Worm (Caenorhabditis elegans) whole organism, L3 larva: ENCODE results near the gene cth-2.

Source experiments
- R02D3.7 ChIP-seq: fragments of 150-350 bp; optimal IDR thresholded peaks from 2 replicates; lab custom pipeline; 2014; ENCODE audit warnings: missing biosample characterization, missing genetic modification characterization
- ZK546.5 ChIP-seq: sonication (generic microtip); optimal IDR thresholded peaks from 2 replicates; lab custom pipeline; 2017; ENCODE audit warnings: missing biosample characterization, missing genetic modification characterization
- aly-2 ChIP-seq: fragments of 150-350 bp; optimal IDR thresholded peaks from 2 replicates; lab custom pipeline; 2014; ENCODE audit warnings: missing biosample characterization, missing genetic modification characterization
- ama-1 ChIP-seq: fragments of 150-350 bp; optimal IDR thresholded peaks from 2 replicates; lab custom pipeline; 2018
- ceh-16 ChIP-seq: sonication (generic microtip); optimal IDR thresholded peaks from 2 replicates; lab custom pipeline; 2017; ENCODE audit warnings: missing biosample characterization, missing genetic modification characterization
- ceh-28 ChIP-seq: fragments of 150-350 bp; optimal IDR thresholded peaks from 2 replicates; lab custom pipeline; 2014; ENCODE audit warnings: missing biosample characterization, missing genetic modification reagents, missing genetic modification characterization
- ceh-82 ChIP-seq: fragments of 150-350 bp; optimal IDR thresholded peaks from 2 replicates; lab custom pipeline; 2014; ENCODE audit warnings: missing biosample characterization, missing genetic modification characterization
- ceh-9 ChIP-seq: sonication (generic microtip); optimal IDR thresholded peaks from 2 replicates; lab custom pipeline; 2018; ENCODE audit warnings: missing biosample characterization, missing genetic modification characterization
- daf-12 ChIP-seq: fragments of 150-350 bp; optimal IDR thresholded peaks from 2 replicates; lab custom pipeline; 2014; ENCODE audit warnings: missing biosample characterization, missing genetic modification reagents, missing genetic modification characterization
- egl-27 ChIP-seq: sonication (generic microtip); optimal IDR thresholded peaks from 4 replicates; lab custom pipeline; 2017; ENCODE audit warnings: missing biosample characterization, missing genetic modification reagents, missing genetic modification characterization
- egl-5 ChIP-seq: fragments of 150-350 bp; optimal IDR thresholded peaks from 2 replicates; lab custom pipeline; 2017; ENCODE audit warnings: missing biosample characterization, missing genetic modification reagents, missing genetic modification characterization, inconsistent platforms
- elt-1 ChIP-seq: fragments of 150-350 bp; optimal IDR thresholded peaks from 2 replicates; lab custom pipeline; 2014; ENCODE audit warnings: missing biosample characterization, missing genetic modification characterization
- elt-2 ChIP-seq: sonication (generic microtip); optimal IDR thresholded peaks from 2 replicates; lab custom pipeline; 2016; ENCODE audit warnings: missing genetic modification reagents, mild to moderate bottlenecking, missing genetic modification characterization, missing compliant biosample characterization
- elt-3 ChIP-seq, 3 experiments: fragments of 150-350 bp in 1 of 3; sonication (generic microtip) in 2 of 3; optimal IDR thresholded peaks; 2 replicates in 2 of 3; 4 replicates in 1 of 3; lab custom pipeline; 2014 to 2017; ENCODE audit warnings: missing biosample characterization in 3 of 3, missing genetic modification characterization in 3 of 3
- eor-1 ChIP-seq, 2 experiments: fragments of 150-350 bp; optimal IDR thresholded peaks; 2 replicates each; lab custom pipeline; 2014 to 2018; ENCODE audit warnings: missing biosample characterization in 2 of 2, missing genetic modification characterization in 2 of 2
- fkh-10 ChIP-seq: sonication (generic microtip); optimal IDR thresholded peaks from 2 replicates; lab custom pipeline; 2017; ENCODE audit warnings: missing biosample characterization, missing genetic modification reagents, missing genetic modification characterization
- fkh-2 ChIP-seq: fragments of 150-350 bp; optimal IDR thresholded peaks from 2 replicates; lab custom pipeline; 2014; ENCODE audit warnings: missing biosample characterization, missing genetic modification reagents, missing genetic modification characterization
- fos-1 ChIP-seq: fragments of 150-350 bp; optimal IDR thresholded peaks from 2 replicates; lab custom pipeline; 2014; ENCODE audit warnings: missing biosample characterization, missing genetic modification characterization
- hmg-11 ChIP-seq: sonication (generic microtip); optimal IDR thresholded peaks from 2 replicates; lab custom pipeline; 2016; ENCODE audit warnings: missing genetic modification characterization, missing compliant biosample characterization
- jun-1 ChIP-seq: fragments of 150-350 bp; optimal IDR thresholded peaks from 2 replicates; lab custom pipeline; 2014; ENCODE audit warnings: missing biosample characterization, missing genetic modification reagents, missing genetic modification characterization
- lin-15B ChIP-seq: fragments of 150-350 bp; optimal IDR thresholded peaks from 2 replicates; lab custom pipeline; 2014; ENCODE audit warnings: missing biosample characterization, missing genetic modification characterization
- lin-39 ChIP-seq: fragments of 150-350 bp; optimal IDR thresholded peaks from 2 replicates; lab custom pipeline; 2018; ENCODE audit warnings: missing biosample characterization, missing genetic modification reagents, missing genetic modification characterization
- lsy-12 ChIP-seq: sonication (generic microtip); optimal IDR thresholded peaks from 2 replicates; lab custom pipeline; 2016; ENCODE audit warnings: mild to moderate bottlenecking, missing genetic modification characterization, missing compliant biosample characterization
- mdl-1 ChIP-seq: fragments of 150-350 bp; optimal IDR thresholded peaks from 2 replicates; lab custom pipeline; 2014; ENCODE audit warnings: missing biosample characterization, missing genetic modification characterization
- mml-1 ChIP-seq: fragments of 150-350 bp; sonication (generic microtip); optimal IDR thresholded peaks from 3 replicates; lab custom pipeline; 2014; ENCODE audit warnings: missing biosample characterization, missing genetic modification characterization
- nfya-1 ChIP-seq: sonication (generic microtip); optimal IDR thresholded peaks from 2 replicates; lab custom pipeline; 2017; ENCODE audit warnings: missing genetic modification characterization, mild to moderate bottlenecking, missing compliant biosample characterization, antibody characterized with exemption, moderate library complexity; ENCODE audit not compliant: insufficient read depth
- nhr-11 ChIP-seq: fragments of 150-350 bp; optimal IDR thresholded peaks from 2 replicates; lab custom pipeline; 2014; ENCODE audit warnings: missing biosample characterization, missing genetic modification characterization
- nhr-12 ChIP-seq: fragments of 150-350 bp; optimal IDR thresholded peaks from 2 replicates; lab custom pipeline; 2014; ENCODE audit warnings: missing biosample characterization, missing genetic modification characterization
- nhr-23 ChIP-seq: fragments of 150-350 bp; optimal IDR thresholded peaks from 2 replicates; lab custom pipeline; 2014; ENCODE audit warnings: missing biosample characterization, missing genetic modification reagents, missing genetic modification characterization
- nhr-237 ChIP-seq: fragments of 150-350 bp; optimal IDR thresholded peaks from 2 replicates; lab custom pipeline; 2014; ENCODE audit warnings: missing biosample characterization, missing genetic modification characterization
- nhr-25 ChIP-seq: sonication (generic microtip); optimal IDR thresholded peaks from 2 replicates; lab custom pipeline; 2017; ENCODE audit warnings: missing biosample characterization, missing genetic modification characterization
- nhr-28 ChIP-seq: fragments of 150-350 bp; optimal IDR thresholded peaks from 2 replicates; lab custom pipeline; 2014; ENCODE audit warnings: missing biosample characterization, missing genetic modification characterization
- nhr-43 ChIP-seq: sonication (generic microtip); optimal IDR thresholded peaks from 2 replicates; lab custom pipeline; 2016; ENCODE audit warnings: mild to moderate bottlenecking, missing genetic modification characterization, missing compliant biosample characterization; ENCODE audit not compliant: poor library complexity, severe bottlenecking
- nhr-67 ChIP-seq: fragments of 150-350 bp; optimal IDR thresholded peaks from 2 replicates; lab custom pipeline; 2014; ENCODE audit warnings: missing biosample characterization, missing genetic modification characterization
- nhr-76 ChIP-seq: fragments of 150-350 bp; sonication (generic microtip); optimal IDR thresholded peaks from 5 replicates; lab custom pipeline; 2014; ENCODE audit warnings: missing biosample characterization, missing genetic modification characterization
- nhr-77 ChIP-seq: fragments of 150-350 bp; optimal IDR thresholded peaks from 2 replicates; lab custom pipeline; 2014; ENCODE audit warnings: missing biosample characterization, missing genetic modification characterization
- pha-4 ChIP-seq: fragments of 150-350 bp; optimal IDR thresholded peaks from 2 replicates; lab custom pipeline; 2014; ENCODE audit warnings: missing biosample characterization, missing genetic modification reagents, missing genetic modification characterization
- pqm-1 ChIP-seq: fragments of 150-350 bp; optimal IDR thresholded peaks from 2 replicates; lab custom pipeline; 2017; ENCODE audit warnings: missing biosample characterization, missing genetic modification characterization, inconsistent platforms
- sea-2 ChIP-seq: fragments of 150-350 bp; sonication (generic microtip); optimal IDR thresholded peaks from 4 replicates; lab custom pipeline; 2014; ENCODE audit warnings: missing biosample characterization, missing genetic modification reagents, missing genetic modification characterization
- skn-1 ChIP-seq: fragments of 150-350 bp; optimal IDR thresholded peaks from 2 replicates; lab custom pipeline; 2014; ENCODE audit warnings: missing biosample characterization, missing genetic modification characterization
- snpc-4 ChIP-seq: fragments of 150-350 bp; optimal IDR thresholded peaks from 2 replicates; lab custom pipeline; 2014; ENCODE audit warnings: missing biosample characterization, missing genetic modification characterization
- tbx-2 ChIP-seq: sonication (generic microtip); optimal IDR thresholded peaks from 2 replicates; lab custom pipeline; 2016; ENCODE audit warnings: mild to moderate bottlenecking, missing genetic modification characterization, missing compliant biosample characterization
- unc-39 ChIP-seq: sonication (generic microtip); optimal IDR thresholded peaks from 4 replicates; lab custom pipeline; 2017; ENCODE audit warnings: missing biosample characterization, missing genetic modification characterization
- unc-62 ChIP-seq: fragments of 150-350 bp; sonication (generic microtip); optimal IDR thresholded peaks from 4 replicates; lab custom pipeline; 2014; ENCODE audit warnings: missing biosample characterization, missing genetic modification reagents, missing genetic modification characterization
- zag-1 ChIP-seq: fragments of 150-350 bp; optimal IDR thresholded peaks from 2 replicates; lab custom pipeline; 2014; ENCODE audit warnings: missing biosample characterization, missing genetic modification characterization
- ztf-11 ChIP-seq: fragments of 150-350 bp; optimal IDR thresholded peaks from 2 replicates; lab custom pipeline; 2014; ENCODE audit warnings: missing biosample characterization, missing genetic modification characterization
- ztf-4 ChIP-seq: fragments of 150-350 bp; optimal IDR thresholded peaks from 2 replicates; lab custom pipeline; 2014; ENCODE audit warnings: missing biosample characterization, missing genetic modification characterization

cth-2 gene

DNA sequence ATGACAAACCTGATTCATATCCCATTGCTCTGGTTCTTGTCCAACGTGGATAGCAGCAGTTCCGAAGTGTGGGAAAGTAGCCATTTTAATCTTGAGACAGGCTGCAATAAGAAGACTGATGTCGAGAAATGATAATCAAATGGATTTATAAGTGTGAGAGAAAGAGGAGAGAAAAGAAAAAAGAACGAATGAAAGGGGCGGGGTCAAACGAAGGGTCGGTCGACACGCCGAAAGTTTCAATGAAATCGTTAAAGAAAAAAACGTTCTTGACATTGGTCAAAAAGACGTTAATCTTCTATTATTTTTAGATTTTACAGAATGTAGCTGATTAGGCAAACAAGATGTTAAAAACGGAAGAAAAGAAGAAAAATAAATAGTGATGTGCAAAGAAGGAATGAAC, at the start of gene cth-2:
Gene cth-2, minus strand, starts transcription at position 101 of the 400 bp plus-strand sequence.
- TF ChIP-seq unc-39 (tag; lab: Kevin White, UChicago) (no peak), sea-2 (no peak), elt-2 (tag; lab: Kevin White, UChicago) (peak; percentile 21), pha-4 (peak; percentile 9), eor-1 (tag; optimal IDR thresholded peaks at IDR 0.05; lab: Kevin White, UChicago) (no peak), nhr-11 (peak; percentile 9)

DNA sequence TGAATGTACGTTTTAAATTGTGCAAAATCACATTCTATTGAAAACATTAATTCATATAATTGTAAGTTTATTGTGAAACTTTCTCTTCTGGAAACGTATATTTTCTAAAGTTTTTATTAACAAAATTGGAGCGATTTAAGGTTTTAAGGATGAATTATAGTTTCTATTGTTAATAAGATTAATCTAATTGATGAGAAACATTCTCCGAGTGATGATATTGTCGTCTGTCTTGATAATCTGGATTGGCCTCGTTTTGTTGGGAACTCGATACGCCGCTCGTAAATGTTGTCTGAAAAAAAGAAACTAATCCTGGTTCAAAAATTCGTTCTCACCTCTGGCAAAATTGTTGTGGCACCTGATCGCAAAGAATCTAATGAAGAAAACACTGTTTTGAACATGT, 48.6 kb upstream of the cth-2 start:
- TF ChIP-seq aly-2 = no peak
- no peak for TF ChIP-seq pqm-1 (tag; lab: Kevin White, UChicago)
- TF ChIP-seq elt-3 (tag; optimal IDR thresholded peaks at IDR 0.05; lab: Kevin White, UChicago) = no peak
- TF ChIP-seq, all 47 proteins: peak for 0

DNA sequence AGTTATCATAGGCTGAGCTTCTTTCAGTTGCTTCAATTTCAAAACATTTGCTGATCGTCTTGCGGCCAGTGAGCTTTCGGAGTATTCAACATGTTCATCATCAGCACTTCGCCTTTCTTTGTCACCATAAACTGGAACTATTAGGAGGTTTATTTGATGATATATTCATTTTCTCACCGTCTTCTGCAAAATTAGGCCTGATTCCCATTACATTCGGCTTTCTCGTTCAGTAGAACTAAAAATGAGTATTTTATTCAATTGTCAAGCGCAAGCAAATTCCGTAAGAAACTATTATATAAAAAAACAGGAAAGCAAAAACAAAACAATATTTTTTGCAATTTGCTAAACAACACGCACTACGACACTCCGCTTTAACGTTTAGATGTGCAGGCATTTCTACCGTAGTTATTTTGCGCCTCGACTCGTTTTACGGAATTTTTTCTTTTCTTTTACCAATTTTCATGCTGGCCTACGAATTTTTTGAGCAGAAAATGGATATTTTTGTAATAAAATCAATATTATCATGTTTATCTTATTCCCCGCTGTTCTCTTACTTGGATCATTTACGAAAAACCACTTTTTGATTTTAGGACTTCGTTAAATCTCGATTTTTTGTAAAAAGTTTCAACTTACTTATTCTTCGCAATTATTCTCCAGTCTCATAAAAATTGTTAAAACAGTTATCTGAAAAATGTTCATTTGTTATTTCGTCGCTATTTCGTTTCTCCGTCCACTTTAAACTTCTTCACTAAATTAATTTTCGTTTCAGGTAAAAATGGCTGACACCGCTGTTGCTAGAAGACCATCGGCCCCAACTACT, 47.2 kb upstream of the cth-2 start, which contains the start of the genes farl-11 and rpl-33:
Gene farl-11, minus strand, starts transcription at position 242 of the 820 bp plus-strand sequence.
Gene rpl-33, plus strand, starts transcription at position 770 of the 820 bp plus-strand sequence.
- TF ChIP-seq nhr-12 (tag; lab: Kevin White, UChicago) = no peak
- TF ChIP-seq ZK546.5 = peak; percentile 81
- TF ChIP-seq ceh-16 (tag; lab: Kevin White, UChicago) = no peak
- no peak for TF ChIP-seq unc-39 (tag; lab: Kevin White, UChicago)
- TF ChIP-seq fkh-2 (tag; lab: Kevin White, UChicago) = no peak
- peak; percentile 84 for TF ChIP-seq lin-39 (tag; lab: Kevin White, UChicago)
- TF ChIP-seq eor-1 (tag; optimal IDR thresholded peaks at IDR 0.05; lab: Kevin White, UChicago) = no peak
- no peak for TF ChIP-seq mml-1 (tag; lab: Kevin White, UChicago)
- TF ChIP-seq zag-1 (tag; lab: Kevin White, UChicago) = no peak
- no peak for TF ChIP-seq unc-62 (GFP tag; lab: Kevin White, UChicago)
- TF ChIP-seq nhr-76 (tag; lab: Kevin White, UChicago) = peak; percentile 16
- peak; percentile 98 for TF ChIP-seq pha-4
- TF ChIP-seq egl-5 (tag; lab: Kevin White, UChicago) = peak; percentile 86
- TF ChIP-seq nhr-28 (tag; lab: Kevin White, UChicago) = no peak
- peak; percentile 73 for TF ChIP-seq pqm-1 (tag; lab: Kevin White, UChicago)
- TF ChIP-seq mdl-1 (tag; lab: Kevin White, UChicago) = no peak
- peak; percentile 90 for TF ChIP-seq nhr-25 (tag; lab: Kevin White, UChicago)
- TF ChIP-seq elt-2 (tag; lab: Kevin White, UChicago) = peak; percentile 41
- no peak for TF ChIP-seq ceh-9 (tag; lab: Kevin White, UChicago)
- TF ChIP-seq aly-2 = no peak
- TF ChIP-seq sea-2 = no peak
- TF ChIP-seq elt-1 (tag; lab: Kevin White, UChicago) = no peak
- TF ChIP-seq fkh-10 = peak; percentile 39
- peak; percentile 93 for TF ChIP-seq nhr-23 (tag; lab: Kevin White, UChicago)
- TF ChIP-seq ztf-4 (tag; lab: Kevin White, UChicago) = no peak
- TF ChIP-seq daf-12 (tag; lab: Kevin White, UChicago) = no peak
- peak; percentile 68 for TF ChIP-seq jun-1 (tag; lab: Kevin White, UChicago)
- peak; percentile 52 for TF ChIP-seq nhr-43
- TF ChIP-seq ceh-82 (tag; lab: Kevin White, UChicago) = no peak
- TF ChIP-seq nfya-1 = peak; percentile 97
- TF ChIP-seq elt-3 (tag; optimal IDR thresholded peaks at IDR 0.05; lab: Kevin White, UChicago) = no peak
- TF ChIP-seq snpc-4 = no peak
- TF ChIP-seq ceh-28 (tag; lab: Kevin White, UChicago) = peak; percentile 38
- TF ChIP-seq tbx-2 (tag; lab: Kevin White, UChicago) = no peak
- no peak for TF ChIP-seq ztf-11
- peak; percentile 25 for TF ChIP-seq nhr-11
- TF ChIP-seq lsy-12 (tag; lab: Kevin White, UChicago) = peak; percentile 21
- TF ChIP-seq skn-1 = peak; percentile 36
- TF ChIP-seq nhr-77 (tag; lab: Kevin White, UChicago) = no peak
- TF ChIP-seq nhr-67 (tag; lab: Kevin White, UChicago) = no peak
- TF ChIP-seq nhr-237 = no peak
- no peak for TF ChIP-seq fos-1 (tag; lab: Kevin White, UChicago)
- no peak for TF ChIP-seq egl-27 (tag; lab: Kevin White, UChicago)
- peak; percentile 79 for TF ChIP-seq R02D3.7 (tag; lab: Kevin White, UChicago)
- peak; percentile 100 for TF ChIP-seq lin-15B (tag; lab: Kevin White, UChicago)
- peak; percentile 24 for TF ChIP-seq hmg-11 (tag; lab: Kevin White, UChicago)
- TF ChIP-seq ama-1 (lab: Kevin White, UChicago) = peak; percentile 46
- TF ChIP-seq, all 47 proteins: peak for 21
